Worm (Caenorhabditis elegans): ENCODE data around the gene fbxa-182.

The fbxa-182 gene

DNA sequence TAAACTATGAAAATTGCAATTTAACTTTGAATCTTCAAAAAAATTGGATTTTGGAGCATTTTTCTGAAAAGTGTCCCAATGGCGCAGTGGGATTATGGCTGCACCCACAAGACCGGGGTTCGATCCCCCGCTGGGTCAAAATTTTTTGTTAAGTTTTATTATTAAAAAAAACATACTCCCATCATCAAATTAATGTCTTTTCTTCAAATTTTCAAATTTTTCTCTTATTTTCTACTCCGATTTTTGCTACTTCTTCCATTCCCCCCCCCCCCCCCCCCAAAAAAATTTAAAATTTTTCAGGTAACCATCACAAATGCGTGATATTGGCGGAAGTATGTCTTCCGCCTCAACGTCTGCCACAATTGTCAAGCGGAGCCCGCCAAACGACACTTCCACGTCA lies 30.4 kb upstream of the fbxa-182 start, which contains the start of gene vab-19:
Gene vab-19 (plus strand): TSS at position 301 of the 400 bp plus-strand sequence.
- TF ChIP-seq aly-1 (tag; optimal IDR thresholded peaks at IDR 0.05): no peak
- TF ChIP-seq sea-1 (GFP tag; conservative IDR thresholded peaks at IDR 0.05): no peak
- TF ChIP-seq scrt-1 (GFP tag; IDR thresholded peaks at IDR 0.05): no peak
- TF ChIP-seq tra-4 (tag; optimal IDR thresholded peaks at IDR 0.05): no peak
- no peak for TF ChIP-seq flt-1 (GFP tag; IDR thresholded peaks at IDR 0.05)
- TF ChIP-seq tbx-11 (GFP tag; IDR thresholded peaks at IDR 0.05): no peak
- no peak for TF ChIP-seq ama-1 (optimal IDR thresholded peaks at IDR 0.05)
- TF ChIP-seq tbx-37 (GFP tag; conservative IDR thresholded peaks at IDR 0.05): no peak
- TF ChIP-seq B0310.2 (tag; optimal IDR thresholded peaks at IDR 0.05): no peak

DNA sequence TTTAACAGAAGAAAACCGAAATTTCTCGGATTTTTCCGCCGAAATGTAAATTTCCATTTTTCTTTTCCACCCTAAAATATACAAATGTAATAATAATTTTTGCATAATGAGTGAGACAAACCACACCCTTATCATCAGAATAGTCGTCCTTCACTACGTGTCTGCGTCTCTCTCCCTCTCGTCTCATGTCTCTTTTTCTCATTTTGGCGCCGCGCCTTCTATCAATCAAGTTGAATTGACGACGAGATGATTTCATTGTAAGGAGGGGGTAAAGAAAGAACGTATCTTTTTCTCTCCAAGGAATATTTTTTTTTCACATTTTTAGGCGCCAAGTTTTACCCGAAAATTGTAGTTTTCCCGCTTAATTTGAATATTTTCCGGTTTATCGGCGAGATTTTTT lies 29.7 kb upstream of the fbxa-182 start:
- TF ChIP-seq tbx-37 (GFP tag; conservative IDR thresholded peaks at IDR 0.05): no peak
- no peak for TF ChIP-seq flt-1 (GFP tag; IDR thresholded peaks at IDR 0.05)
- TF ChIP-seq ceh-36 (tag; optimal IDR thresholded peaks at IDR 0.05): no peak

DNA sequence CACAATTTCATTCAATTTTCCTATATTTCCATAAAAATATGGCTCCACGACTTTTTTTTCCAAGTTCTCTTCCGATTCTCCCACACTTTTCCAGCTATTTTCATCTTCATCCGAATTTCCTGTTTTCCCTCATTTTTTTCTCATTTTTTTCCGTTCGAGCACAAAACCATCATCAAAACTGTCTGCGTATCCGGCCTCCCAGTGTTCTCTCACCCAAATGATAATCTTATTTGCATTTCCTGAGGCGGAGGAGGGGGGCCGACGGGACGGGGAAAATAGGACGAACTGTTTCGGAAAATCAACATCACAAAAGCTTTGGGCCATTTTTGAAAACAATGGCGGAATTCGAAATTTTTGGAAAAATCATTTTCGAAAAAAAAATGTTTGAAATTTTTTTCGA lies 27.8 kb upstream of the fbxa-182 start:
- TF ChIP-seq hmg-4 (GFP tag; optimal IDR thresholded peaks at IDR 0.05) (no peak), ceh-36 (tag; optimal IDR thresholded peaks at IDR 0.05) (no peak), hmbx-1 (tag; optimal IDR thresholded peaks at IDR 0.05) (no peak), ama-1 (optimal IDR thresholded peaks at IDR 0.05) (no peak), ceh-13 (GFP tag; optimal IDR thresholded peaks at IDR 0.05) (no peak), sea-1 (GFP tag; conservative IDR thresholded peaks at IDR 0.05) (no peak), aly-1 (tag; optimal IDR thresholded peaks at IDR 0.05) (no peak), hnd-1 (tag; optimal IDR thresholded peaks at IDR 0.05) (no peak), B0310.2 (tag; optimal IDR thresholded peaks at IDR 0.05) (no peak), tbx-37 (GFP tag; conservative IDR thresholded peaks at IDR 0.05) (no peak), tbx-11 (GFP tag; IDR thresholded peaks at IDR 0.05) (no peak), flt-1 (GFP tag; IDR thresholded peaks at IDR 0.05) (no peak), scrt-1 (GFP tag; IDR thresholded peaks at IDR 0.05) (no peak), tra-4 (tag; optimal IDR thresholded peaks at IDR 0.05) (no peak), ets-7 (tag; optimal IDR thresholded peaks at IDR 0.05) (no peak)

DNA sequence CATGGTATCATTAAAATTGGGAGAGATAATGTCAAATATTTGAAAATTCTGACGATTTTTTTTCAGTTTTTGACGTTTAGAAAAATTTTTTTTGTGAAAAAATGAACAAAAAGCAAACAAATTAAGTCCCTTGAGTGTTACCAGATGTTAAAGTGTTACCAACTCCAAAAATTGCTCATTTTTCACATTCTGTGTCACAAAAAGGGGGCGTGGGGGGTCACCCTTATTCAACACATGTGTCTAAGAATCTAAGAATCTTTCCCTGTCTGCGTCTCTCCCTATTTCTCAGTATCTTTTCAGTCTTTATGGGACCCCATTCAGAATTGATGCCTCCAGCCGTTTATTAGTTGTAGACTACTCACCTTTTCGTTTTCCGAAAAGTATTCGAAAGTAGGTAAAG lies 26.4 kb upstream of the fbxa-182 start:
- TF ChIP-seq ceh-13 (GFP tag; optimal IDR thresholded peaks at IDR 0.05) (no peak), aly-1 (tag; optimal IDR thresholded peaks at IDR 0.05) (no peak), pes-1 (GFP tag; IDR thresholded peaks at IDR 0.05) (no peak), sea-1 (GFP tag; conservative IDR thresholded peaks at IDR 0.05) (no peak), tbx-37 (GFP tag; conservative IDR thresholded peaks at IDR 0.05) (no peak), scrt-1 (GFP tag; IDR thresholded peaks at IDR 0.05) (no peak), flt-1 (GFP tag; IDR thresholded peaks at IDR 0.05) (no peak), ets-7 (tag; optimal IDR thresholded peaks at IDR 0.05) (no peak), hmbx-1 (tag; optimal IDR thresholded peaks at IDR 0.05) (no peak), ama-1 (optimal IDR thresholded peaks at IDR 0.05) (no peak), hnd-1 (tag; optimal IDR thresholded peaks at IDR 0.05) (no peak), F13C5.2 (tag; optimal IDR thresholded peaks at IDR 0.05) (no peak), B0310.2 (tag; optimal IDR thresholded peaks at IDR 0.05) (no peak)

DNA sequence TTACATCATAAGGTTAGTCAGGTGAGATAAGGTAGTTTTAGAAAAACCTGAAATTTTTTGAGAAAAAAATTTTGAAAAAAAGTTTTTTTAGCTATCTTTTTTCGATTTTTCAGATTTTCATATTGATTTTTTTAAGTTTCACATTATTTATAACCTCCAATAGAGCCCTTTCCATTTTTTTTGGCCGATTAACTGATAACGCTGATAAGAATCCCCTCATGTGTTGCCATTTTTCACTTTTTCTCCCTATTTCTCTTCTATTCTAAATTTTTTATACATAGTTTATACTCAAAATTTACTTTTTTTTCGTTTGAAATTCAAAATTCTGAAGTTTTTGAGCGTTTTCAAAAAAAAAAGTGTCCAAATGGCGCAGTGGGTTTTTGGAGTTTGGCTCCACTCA lies 25.6 kb upstream of the fbxa-182 start:
- TF ChIP-seq aly-1 (tag; optimal IDR thresholded peaks at IDR 0.05) (no peak), ceh-36 (tag; optimal IDR thresholded peaks at IDR 0.05) (no peak), ets-7 (tag; optimal IDR thresholded peaks at IDR 0.05) (no peak)

DNA sequence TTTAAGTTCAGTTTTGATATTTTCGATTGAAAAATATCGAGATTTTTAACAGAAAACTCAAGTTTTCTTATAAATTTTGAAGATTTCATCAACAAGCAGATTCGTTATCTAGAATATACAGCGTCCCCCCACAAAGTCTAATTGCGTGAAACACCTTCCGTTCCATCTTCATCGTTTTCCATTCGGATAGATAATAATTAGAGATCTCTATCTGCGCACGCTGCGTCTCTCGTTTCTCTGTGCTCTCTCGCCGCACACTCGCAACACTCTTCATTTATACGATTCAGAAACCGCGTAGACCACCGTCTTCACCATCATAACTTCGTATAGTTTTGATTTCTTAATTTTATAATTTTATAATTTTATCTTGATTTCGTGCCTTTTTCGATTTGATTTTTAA lies 24.2 kb upstream of the fbxa-182 start:
- TF ChIP-seq hmg-4 (GFP tag; optimal IDR thresholded peaks at IDR 0.05) (no peak), hnd-1 (tag; optimal IDR thresholded peaks at IDR 0.05) (no peak), B0310.2 (tag; optimal IDR thresholded peaks at IDR 0.05) (no peak), tbx-11 (GFP tag; IDR thresholded peaks at IDR 0.05) (no peak), ama-1 (optimal IDR thresholded peaks at IDR 0.05) (no peak), tbx-37 (GFP tag; conservative IDR thresholded peaks at IDR 0.05) (no peak), flt-1 (GFP tag; IDR thresholded peaks at IDR 0.05) (no peak), ceh-13 (GFP tag; optimal IDR thresholded peaks at IDR 0.05) (no peak), sea-1 (GFP tag; conservative IDR thresholded peaks at IDR 0.05) (no peak), ets-7 (tag; optimal IDR thresholded peaks at IDR 0.05) (no peak), hmbx-1 (tag; optimal IDR thresholded peaks at IDR 0.05) (no peak), ceh-36 (tag; optimal IDR thresholded peaks at IDR 0.05) (no peak), aly-1 (tag; optimal IDR thresholded peaks at IDR 0.05) (no peak), pes-1 (GFP tag; IDR thresholded peaks at IDR 0.05) (no peak), tra-4 (tag; optimal IDR thresholded peaks at IDR 0.05) (no peak), scrt-1 (GFP tag; IDR thresholded peaks at IDR 0.05) (no peak), F13C5.2 (tag; optimal IDR thresholded peaks at IDR 0.05) (no peak)

DNA sequence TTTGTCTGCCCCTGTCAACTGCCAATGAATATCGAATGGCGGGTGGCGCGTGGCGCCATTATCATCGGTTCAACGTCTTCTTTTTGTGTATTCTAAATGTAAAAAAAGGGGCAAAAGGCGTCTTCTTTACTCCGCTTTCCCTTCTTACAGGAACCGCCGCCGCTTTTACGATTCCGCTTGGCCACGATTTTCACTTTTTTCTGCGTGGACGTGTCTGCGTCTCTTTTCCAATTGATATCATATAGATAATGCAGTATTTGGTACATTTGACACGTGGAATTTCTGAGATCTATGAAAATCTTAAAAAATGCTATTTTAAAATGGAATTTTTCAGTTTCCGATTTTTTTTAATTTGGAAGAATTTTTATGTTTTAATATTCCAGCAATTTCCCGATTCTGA lies 23.0 kb upstream of the fbxa-182 start:
- no peak for TF ChIP-seq tbx-11 (GFP tag; IDR thresholded peaks at IDR 0.05)
- no peak for TF ChIP-seq aly-1 (tag; optimal IDR thresholded peaks at IDR 0.05)
- TF ChIP-seq hmg-4 (GFP tag; optimal IDR thresholded peaks at IDR 0.05): no peak
- TF ChIP-seq hnd-1 (tag; optimal IDR thresholded peaks at IDR 0.05): no peak
- TF ChIP-seq flt-1 (GFP tag; IDR thresholded peaks at IDR 0.05): no peak
- no peak for TF ChIP-seq tbx-37 (GFP tag; conservative IDR thresholded peaks at IDR 0.05)
- no peak for TF ChIP-seq pes-1 (GFP tag; IDR thresholded peaks at IDR 0.05)
- no peak for TF ChIP-seq ets-7 (tag; optimal IDR thresholded peaks at IDR 0.05)
- TF ChIP-seq hmbx-1 (tag; optimal IDR thresholded peaks at IDR 0.05): no peak
- TF ChIP-seq ceh-36 (tag; optimal IDR thresholded peaks at IDR 0.05): no peak
- TF ChIP-seq sea-1 (GFP tag; conservative IDR thresholded peaks at IDR 0.05): no peak
- TF ChIP-seq tra-4 (tag; optimal IDR thresholded peaks at IDR 0.05): no peak
- TF ChIP-seq scrt-1 (GFP tag; IDR thresholded peaks at IDR 0.05): no peak
- TF ChIP-seq F13C5.2 (tag; optimal IDR thresholded peaks at IDR 0.05): no peak
- TF ChIP-seq ama-1 (optimal IDR thresholded peaks at IDR 0.05): no peak

DNA sequence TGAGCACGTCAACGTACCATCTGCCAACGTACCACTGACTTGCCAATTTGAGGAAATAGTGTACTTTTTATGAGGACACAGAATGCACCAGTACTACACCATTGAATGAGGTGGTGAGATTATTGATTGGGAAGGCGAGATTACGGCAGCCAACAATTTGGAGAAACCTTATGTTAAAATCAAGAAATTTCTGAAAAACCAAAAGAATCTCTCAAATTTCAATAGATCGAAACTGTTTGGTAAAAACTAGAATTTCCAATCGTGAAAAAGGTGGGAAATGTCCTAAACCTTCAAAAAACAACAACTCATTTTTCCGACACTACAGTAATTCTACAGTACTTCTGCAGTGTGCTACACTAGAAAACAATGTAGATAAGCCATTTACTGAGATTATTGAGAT lies 19.4 kb upstream of the fbxa-182 start, which contains the start of gene ceh-86:
Gene ceh-86 (minus strand): TSS at position 101 of the 400 bp plus-strand sequence.
- TF ChIP-seq B0310.2 (tag; optimal IDR thresholded peaks at IDR 0.05): no peak
- TF ChIP-seq ama-1 (optimal IDR thresholded peaks at IDR 0.05): no peak
- TF ChIP-seq pes-1 (GFP tag; IDR thresholded peaks at IDR 0.05): no peak
- TF ChIP-seq tbx-37 (GFP tag; conservative IDR thresholded peaks at IDR 0.05): no peak
- TF ChIP-seq ceh-13 (GFP tag; optimal IDR thresholded peaks at IDR 0.05): no peak
- no peak for TF ChIP-seq tbx-11 (GFP tag; IDR thresholded peaks at IDR 0.05)
- no peak for TF ChIP-seq flt-1 (GFP tag; IDR thresholded peaks at IDR 0.05)
- no peak for TF ChIP-seq ceh-36 (tag; optimal IDR thresholded peaks at IDR 0.05)
- TF ChIP-seq scrt-1 (GFP tag; IDR thresholded peaks at IDR 0.05): no peak
- TF ChIP-seq tra-4 (tag; optimal IDR thresholded peaks at IDR 0.05): no peak
